Fruit fly (Drosophila melanogaster): Measurements from ENCODE around the gene Dys.

dm6 chr3R:19498672-19499373 lies 37.9 kb downstream of the Dys start:
- peak; percentile 14 for TF ChIP-seq p53 (GFP tag; optimal IDR thresholded peaks at IDR 0.05)
- TF ChIP-seq Aef1 (GFP tag; IDR thresholded peaks at IDR 0.05): peak; percentile 95
- TF ChIP-seq ftz-f1 (GFP tag; optimal IDR thresholded peaks at IDR 0.05): no peak
- TF ChIP-seq CG18764 (GFP tag; optimal IDR thresholded peaks at IDR 0.05): peak; percentile 82
- TF ChIP-seq fd102C (GFP tag; optimal IDR thresholded peaks at IDR 0.05): no peak
- no peak for TF ChIP-seq Hr39 (optimal IDR thresholded peaks at IDR 0.05)
- peak; percentile 75 for TF ChIP-seq CG31388 (GFP tag; optimal IDR thresholded peaks at IDR 0.05)
- peak; percentile 73 for TF ChIP-seq Adf1 (GFP tag; IDR thresholded peaks at IDR 0.05)
- TF ChIP-seq CG18011 (GFP tag; optimal IDR thresholded peaks at IDR 0.05): peak; percentile 83
- no peak for TF ChIP-seq inv (GFP tag; IDR thresholded peaks at IDR 0.05; ENCODE audit: partially characterized antibody)
- peak; percentile 89 for TF ChIP-seq Nf-YA (GFP tag; IDR thresholded peaks at IDR 0.05)
- TF ChIP-seq yki (optimal IDR thresholded peaks at IDR 0.05): no peak
